Fruit fly (Drosophila melanogaster): ENCODE data around the gene lds.

lds gene

dm6 chr3R:7913139-7913538 lies 7.1 kb upstream of the lds start, which contains the start of gene Rfk (continued):
- TF ChIP-seq CG30020 (tag; optimal IDR thresholded peaks at IDR 0.05) (peak; percentile 52), CG12155 (GFP tag; optimal IDR thresholded peaks at IDR 0.05) (peak; percentile 9), CG10979 (tag; optimal IDR thresholded peaks at IDR 0.05) (no peak), pum (GFP tag; optimal IDR thresholded peaks at IDR 0.05) (no peak), BEAF-32 (GFP tag; optimal IDR thresholded peaks at IDR 0.05) (peak; percentile 29), CG3847 (GFP tag; IDR thresholded peaks at IDR 0.05) (0 out of 2 replicates have a peak, but pooled peaks have one; percentile 6), grau (tag; optimal IDR thresholded peaks at IDR 0.05) (peak; percentile 37), lov (optimal IDR thresholded peaks at IDR 0.05) (no peak), lov (GFP tag; IDR thresholded peaks at IDR 0.05) (no peak), D (optimal IDR thresholded peaks at IDR 0.05) (no peak), D (GFP tag; optimal IDR thresholded peaks at IDR 0.05) (no peak), Pdp1 (GFP tag; optimal IDR thresholded peaks at IDR 0.05) (peak in 1 of 2 experiments; percentile 71), CG1603 (tag; optimal IDR thresholded peaks at IDR 0.05) (peak; percentile 53), kay (GFP tag; optimal IDR thresholded peaks at IDR 0.05) (peak; percentile 24), gro (GFP tag; optimal IDR thresholded peaks at IDR 0.05) (no peak), Awh (GFP tag; IDR thresholded peaks at IDR 0.05) (no peak), Atf-2 (GFP tag; optimal IDR thresholded peaks at IDR 0.05) (no peak), stc (GFP tag; IDR thresholded peaks at IDR 0.05) (no peak), CG2202 (tag; optimal IDR thresholded peaks at IDR 0.05) (no peak), Xbp1 (GFP tag; optimal IDR thresholded peaks at IDR 0.05) (peak; percentile 34), pb (GFP tag; optimal IDR thresholded peaks at IDR 0.05) (no peak), bsh (GFP tag; optimal IDR thresholded peaks at IDR 0.05) (peak in 1 of 2 experiments; percentile 28), CG1529 (GFP tag; optimal IDR thresholded peaks at IDR 0.05) (no peak), CG7372 (GFP tag; IDR thresholded peaks at IDR 0.05) (no peak), MBD-R2 (GFP tag; IDR thresholded peaks at IDR 0.05) (peak; percentile 91), CG4404 (GFP tag; IDR thresholded peaks at IDR 0.05) (no peak), CG13287 (GFP tag; IDR thresholded peaks at IDR 0.05; ENCODE audit: partially characterized antibody) (peak; percentile 45; the same call in 1 of the 2 replicates)

dm6 chr3R:7913551-7913950 lies 6.7 kb upstream of the lds start, which contains the start of gene kipf:
Gene kipf, plus strand, starts transcription at chr3R:7913851.
- TF ChIP-seq CG5245 (GFP tag; optimal IDR thresholded peaks at IDR 0.05) (no peak), CG4328 (GFP tag; optimal IDR thresholded peaks at IDR 0.05) (no peak), Adf1 (GFP tag; IDR thresholded peaks at IDR 0.05) (no peak), Xbp1 (GFP tag; optimal IDR thresholded peaks at IDR 0.05) (no peak), CG18011 (GFP tag; optimal IDR thresholded peaks at IDR 0.05) (no peak), bsh (GFP tag; optimal IDR thresholded peaks at IDR 0.05) (no peak), ato (GFP tag; IDR thresholded peaks at IDR 0.05; ENCODE audit: partially characterized antibody) (no peak), Opbp (GFP tag; IDR thresholded peaks at IDR 0.05; ENCODE audit: partially characterized antibody) (no peak), CG10267 (tag; optimal IDR thresholded peaks at IDR 0.05) (peak; percentile 14), CG32772 (GFP tag; IDR thresholded peaks at IDR 0.05) (0 out of 2 replicates have a peak, but pooled peaks have one; percentile 2), CG17186 (GFP tag; optimal IDR thresholded peaks at IDR 0.05) (no peak), Hr51 (GFP tag; optimal IDR thresholded peaks at IDR 0.05) (no peak)

dm6 chr3R:7926354-7926753 lies 6.1 kb downstream of the lds start:
- no peak for TF ChIP-seq mld (GFP tag; IDR thresholded peaks at IDR 0.05; ENCODE audit: partially characterized antibody)
- peak; percentile 91 for TF ChIP-seq CG8281 (tag; optimal IDR thresholded peaks at IDR 0.05)
- TF ChIP-seq Ets65A (GFP tag): peak; percentile 66

Measured in whole organism, embryonic.